Fruit fly (Drosophila melanogaster) whole organism, adult: ENCODE data around the gene CG1105.

Experiments used
- CG11617 ChIP-seq: fragments of 200-800 bp; sonication (Bioruptor generic); optimal IDR thresholded peaks from 2 replicates; lab custom pipeline; 2017; ENCODE audit warnings: mild to moderate bottlenecking, missing biosample characterization, missing genetic modification reagents, missing genetic modification characterization
- CG14711 ChIP-seq: fragments of 200-800 bp; sonication (Bioruptor generic); optimal IDR thresholded peaks from 2 replicates; lab custom pipeline; 2018; ENCODE audit warnings: missing biosample characterization, mild to moderate bottlenecking, missing genetic modification characterization, moderate library complexity
- CG7045 ChIP-seq: fragments of 200-800 bp; sonication (Bioruptor generic); optimal IDR thresholded peaks from 2 replicates; lab custom pipeline; 2017; ENCODE audit warnings: missing biosample characterization, mild to moderate bottlenecking, missing genetic modification characterization
- Mnt ChIP-seq: fragments of 200-800 bp; sonication (Bioruptor generic); optimal IDR thresholded peaks from 2 replicates; lab custom pipeline; 2016; ENCODE audit warnings: missing biosample characterization, mild to moderate bottlenecking, missing genetic modification characterization
- bab1 ChIP-seq: fragments of 200-800 bp; sonication (Bioruptor generic); optimal IDR thresholded peaks from 3 replicates; lab custom pipeline; 2019; ENCODE audit warnings: missing biosample characterization, mild to moderate bottlenecking, missing genetic modification characterization, moderate library complexity
- cic ChIP-seq: fragments of 200-800 bp; sonication (Bioruptor generic); optimal IDR thresholded peaks from 2 replicates; lab custom pipeline; 2017; ENCODE audit warnings: missing biosample characterization, mild to moderate bottlenecking, missing genetic modification characterization, moderate library complexity
- kay ChIP-seq: fragments of 200-800 bp; sonication (Bioruptor generic); peaks from one replicate; lab custom pipeline; 2016; ENCODE audit warnings: missing biosample characterization, missing genetic modification characterization, borderline replicate concordance
- tj ChIP-seq: fragments of 200-800 bp; sonication (Bioruptor generic); optimal IDR thresholded peaks from 3 replicates; lab custom pipeline; 2017; ENCODE audit warnings: missing biosample characterization, mild to moderate bottlenecking, missing genetic modification characterization, moderate library complexity

dm6 chr3R:7109760-7110303 lies 42.9 kb upstream of the CG1105 start:
- TF ChIP-seq CG7045 (no peak), CG14711 (no peak), bab1 (no peak), Mnt (no peak), tj (GFP tag; lab: Kevin White, UChicago) (no peak), cic (GFP tag; lab: Kevin White, UChicago) (no peak), CG11617 (GFP tag; lab: Kevin White, UChicago) (no peak), kay (no peak)
